Fruit fly (Drosophila melanogaster): Measurements from ENCODE around the gene Med.

The Med gene

DNA sequence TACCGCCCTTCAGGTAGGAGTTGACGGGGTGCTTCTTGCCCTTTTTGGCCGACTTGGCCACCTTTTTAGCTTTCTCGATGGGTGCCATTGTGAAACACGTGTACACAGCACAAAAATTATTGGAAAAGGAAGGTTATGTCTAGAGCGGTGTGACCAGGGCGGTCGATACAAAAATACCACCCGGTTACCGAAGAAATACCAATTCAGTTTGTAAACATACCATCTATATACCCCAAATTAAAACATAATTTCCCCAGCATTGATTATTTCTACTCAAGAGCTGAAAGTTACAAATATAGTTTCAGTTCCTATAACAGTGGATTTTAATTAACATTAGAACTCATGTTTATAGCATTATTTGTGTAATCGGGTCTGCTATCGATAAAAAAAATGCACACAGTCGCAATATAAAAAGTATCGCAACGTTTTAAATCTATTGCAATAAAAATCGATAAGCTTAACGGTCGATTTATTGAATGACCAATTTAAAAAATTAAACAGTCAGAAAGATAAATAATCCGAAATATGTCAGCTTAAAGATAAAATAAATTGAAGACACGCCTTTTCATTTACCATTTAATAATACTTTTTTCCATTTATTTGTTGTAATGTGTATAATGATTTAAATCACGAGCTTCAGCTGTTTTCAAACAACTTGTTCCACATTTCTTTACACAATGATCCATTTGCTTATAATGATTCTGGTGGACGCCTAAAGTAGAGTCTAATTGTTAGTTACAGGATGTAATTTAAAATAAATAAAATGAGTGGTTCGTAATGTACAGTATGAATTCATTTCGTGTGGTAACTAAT is 14.6 kb upstream of the Med start, which contains the start of gene RpL6 (continued):
- TF ChIP-seq Oli (tag; optimal IDR thresholded peaks at IDR 0.05) (no peak), MTF-1 (GFP tag; optimal IDR thresholded peaks at IDR 0.05; ENCODE audit: borderline replicate concordance) (no peak), Sry-δ (GFP tag; optimal IDR thresholded peaks at IDR 0.05) (peak; percentile 85), CG4730 (GFP tag; IDR thresholded peaks at IDR 0.05) (no peak), CG9215 (GFP tag; IDR thresholded peaks at IDR 0.05) (no peak), Sox100B (GFP tag; optimal IDR thresholded peaks at IDR 0.05) (no peak), peb (GFP tag; IDR thresholded peaks at IDR 0.05) (no peak), CG11504 (tag; optimal IDR thresholded peaks at IDR 0.05) (no peak), klu (GFP tag; IDR thresholded peaks at IDR 0.05) (no peak), HHEX (GFP tag; optimal IDR thresholded peaks at IDR 0.05) (peak; percentile 2), Rfx (GFP tag; IDR thresholded peaks at IDR 0.05) (0 out of 2 replicates have a peak, but pooled peaks have one; percentile 34), CG13296 (GFP tag; optimal IDR thresholded peaks at IDR 0.05) (peak; percentile 24), E2f1 (GFP tag; IDR thresholded peaks at IDR 0.05) (no peak), rib (GFP tag; IDR thresholded peaks at IDR 0.05) (no peak), CG15073 (GFP tag; optimal IDR thresholded peaks at IDR 0.05) (no peak), CG18764 (GFP tag; optimal IDR thresholded peaks at IDR 0.05) (no peak), Asciz (GFP tag; optimal IDR thresholded peaks at IDR 0.05) (no peak), CG15696 (tag; optimal IDR thresholded peaks at IDR 0.05) (no peak), CG12219 (GFP tag; optimal IDR thresholded peaks at IDR 0.05) (no peak), hth (optimal IDR thresholded peaks at IDR 0.05) (no peak), CG8089 (GFP tag; optimal IDR thresholded peaks at IDR 0.05) (no peak), CG34224 (GFP tag; IDR thresholded peaks at IDR 0.05; ENCODE audit: partially characterized antibody) (peak; percentile 88), shn (GFP tag; optimal IDR thresholded peaks at IDR 0.05) (no peak), Hey (tag; optimal IDR thresholded peaks at IDR 0.05) (no peak), gt (GFP tag; IDR thresholded peaks at IDR 0.05) (no peak), pum (GFP tag; optimal IDR thresholded peaks at IDR 0.05) (no peak), vvl (GFP tag; IDR thresholded peaks at IDR 0.05) (0 out of 2 replicates have a peak, but pooled peaks have one; percentile 7), bowl (GFP tag; IDR thresholded peaks at IDR 0.05) (no peak), Eip74EF (GFP tag; optimal IDR thresholded peaks at IDR 0.05) (no peak), HLHmδ (GFP tag; optimal IDR thresholded peaks at IDR 0.05) (peak; percentile 55), H2.0 (GFP tag; IDR thresholded peaks at IDR 0.05) (no peak), Dfd (GFP tag; optimal IDR thresholded peaks at IDR 0.05) (no peak), wek (GFP tag; optimal IDR thresholded peaks at IDR 0.05) (peak; percentile 41), sima (GFP tag; optimal IDR thresholded peaks at IDR 0.05) (no peak), CG17359 (tag; optimal IDR thresholded peaks at IDR 0.05) (no peak), CG11456 (GFP tag; IDR thresholded peaks at IDR 0.05) (no peak), CG10147 (GFP tag; optimal IDR thresholded peaks at IDR 0.05) (no peak), al (GFP tag; IDR thresholded peaks at IDR 0.05) (no peak), D19B (GFP tag; optimal IDR thresholded peaks at IDR 0.05) (no peak), CG14965 (GFP tag; optimal IDR thresholded peaks at IDR 0.05; ENCODE audit: borderline replicate concordance) (no peak), org-1 (GFP tag; optimal IDR thresholded peaks at IDR 0.05) (no peak), CG9932 (GFP tag; IDR thresholded peaks at IDR 0.05) (no peak), CG2199 (GFP tag; IDR thresholded peaks at IDR 0.05) (no peak), cad (GFP tag; optimal IDR thresholded peaks at IDR 0.05) (no peak), Dip2 (GFP tag; IDR thresholded peaks at IDR 0.05) (no peak), CG17612 (GFP tag; IDR thresholded peaks at IDR 0.05) (no peak), gfzf (GFP tag; optimal IDR thresholded peaks at IDR 0.05) (peak; percentile 93), ems (GFP tag; optimal IDR thresholded peaks at IDR 0.05) (no peak), slbo (GFP tag; IDR thresholded peaks at IDR 0.05) (no peak), zen2 (GFP tag; IDR thresholded peaks at IDR 0.05; ENCODE audit: partially characterized antibody) (peak; percentile 37; the same call in 1 of the 3 replicates)
